Fruit fly (Drosophila melanogaster): Measurements from ENCODE around the gene CG3106.

The CG3106 gene

dm6 chrX:9638927-9639420 is 23.7 kb downstream of the CG3106 start:
- peak; percentile 29 for TF ChIP-seq Hand (GFP tag; optimal IDR thresholded peaks at IDR 0.05)
- no peak for TF ChIP-seq CG18599 (GFP tag; optimal IDR thresholded peaks at IDR 0.05)
- TF ChIP-seq CG34224 (GFP tag; IDR thresholded peaks at IDR 0.05; ENCODE audit: partially characterized antibody): peak; percentile 60
- TF ChIP-seq CG10565 (GFP tag; optimal IDR thresholded peaks at IDR 0.05): no peak
- peak; percentile 52 for TF ChIP-seq Deaf1 (tag; optimal IDR thresholded peaks at IDR 0.05)
- no peak for TF ChIP-seq CG7963 (GFP tag; IDR thresholded peaks at IDR 0.05; ENCODE audit: partially characterized antibody)
- TF ChIP-seq croc (GFP tag; conservative IDR thresholded peaks at IDR 0.05): no peak
- no peak for TF ChIP-seq HmgZ (tag; optimal IDR thresholded peaks at IDR 0.05)
- TF ChIP-seq nom (GFP tag; optimal IDR thresholded peaks at IDR 0.05): peak; percentile 18
- peak; percentile 11 for TF ChIP-seq CG7839 (tag; optimal IDR thresholded peaks at IDR 0.05)
- no peak for TF ChIP-seq CG4360 (GFP tag; IDR thresholded peaks at IDR 0.05)
- no peak for TF ChIP-seq Eip74EF (GFP tag; optimal IDR thresholded peaks at IDR 0.05)
- TF ChIP-seq Abd-B (GFP tag; optimal IDR thresholded peaks at IDR 0.05): no peak
- peak; percentile 69 to 75 for TF ChIP-seq Trl (optimal IDR thresholded peaks at IDR 0.05)
- peak; percentile 52 for TF ChIP-seq Trl (GFP tag; optimal IDR thresholded peaks at IDR 0.05)
- no peak for TF ChIP-seq stc (GFP tag; IDR thresholded peaks at IDR 0.05)
- no peak for TF ChIP-seq gsb (GFP tag; IDR thresholded peaks at IDR 0.05)
- TF ChIP-seq CG15514 (GFP tag; optimal IDR thresholded peaks at IDR 0.05): peak; percentile 18
- peak; percentile 91 for TF ChIP-seq crol (GFP tag; IDR thresholded peaks at IDR 0.05)
- peak; percentile 20; the same call in 1 of the 2 replicates for TF ChIP-seq HLH3B (GFP tag; IDR thresholded peaks at IDR 0.05)
- TF ChIP-seq C15 (GFP tag; IDR thresholded peaks at IDR 0.05): no peak
- TF ChIP-seq Adf1 (GFP tag; IDR thresholded peaks at IDR 0.05): peak; percentile 15; the same call in 1 of the 2 replicates
- TF ChIP-seq CG8290 (GFP tag; optimal IDR thresholded peaks at IDR 0.05): no peak
- peak in 1 of 2 experiments; percentile 42 for TF ChIP-seq CG8290 (tag; optimal IDR thresholded peaks at IDR 0.05)
- peak; percentile 10 for TF ChIP-seq pros (GFP tag; optimal IDR thresholded peaks at IDR 0.05)
- peak; percentile 1 for TF ChIP-seq CG34376 (GFP tag; optimal IDR thresholded peaks at IDR 0.05)
- peak; percentile 7 for TF ChIP-seq YL-1 (GFP tag; optimal IDR thresholded peaks at IDR 0.05)
- peak; percentile 28 for TF ChIP-seq CG3163 (GFP tag; optimal IDR thresholded peaks at IDR 0.05)
- no peak for TF ChIP-seq jumu (GFP tag; optimal IDR thresholded peaks at IDR 0.05)
- TF ChIP-seq CG13287 (GFP tag; IDR thresholded peaks at IDR 0.05; ENCODE audit: partially characterized antibody): peak; percentile 64
- TF ChIP-seq Ada2b (GFP tag; IDR thresholded peaks at IDR 0.05): no peak
- no peak for TF ChIP-seq Hr3 (GFP tag; optimal IDR thresholded peaks at IDR 0.05)
- TF ChIP-seq Med (GFP tag): peak; percentile 70
- no peak for TF ChIP-seq CG16863 (GFP tag; optimal IDR thresholded peaks at IDR 0.05)
- TF ChIP-seq lilli (GFP tag; optimal IDR thresholded peaks at IDR 0.05): no peak
- TF ChIP-seq Drgx (GFP tag; IDR thresholded peaks at IDR 0.05): peak; percentile 63
- no peak for TF ChIP-seq CG1024 (GFP tag; IDR thresholded peaks at IDR 0.05)
- peak; percentile 21; the same call in 1 of the 2 replicates for TF ChIP-seq CG32772 (GFP tag; IDR thresholded peaks at IDR 0.05)
- peak; percentile 2 for TF ChIP-seq CG10543 (GFP tag; optimal IDR thresholded peaks at IDR 0.05)
- TF ChIP-seq sna (GFP tag; IDR thresholded peaks at IDR 0.05; ENCODE audit: partially characterized antibody): 0 out of 2 replicates have a peak, but pooled peaks have one; percentile 38
- TF ChIP-seq chn (GFP tag; optimal IDR thresholded peaks at IDR 0.05): no peak
- TF ChIP-seq ash1 (GFP tag; optimal IDR thresholded peaks at IDR 0.05): no peak
- TF ChIP-seq CG16813 (GFP tag; IDR thresholded peaks at IDR 0.05; ENCODE audit: partially characterized antibody): peak; percentile 26; the same call in 1 of the 3 replicates
- TF ChIP-seq Sox102F (GFP tag; optimal IDR thresholded peaks at IDR 0.05): peak; percentile 11
- peak; percentile 6 for TF ChIP-seq Fer1 (GFP tag; optimal IDR thresholded peaks at IDR 0.05)
- no peak for TF ChIP-seq ab (GFP tag; optimal IDR thresholded peaks at IDR 0.05)
- peak; percentile 71 for TF ChIP-seq Ets65A (GFP tag)
- TF ChIP-seq chinmo (GFP tag; IDR thresholded peaks at IDR 0.05; ENCODE audit: partially characterized antibody): 0 out of 4 replicates have a peak, but pooled peaks have one; percentile 67
- no peak for TF ChIP-seq CG2889 (GFP tag; IDR thresholded peaks at IDR 0.05)
- TF ChIP-seq CG13624 (GFP tag; optimal IDR thresholded peaks at IDR 0.05): peak; percentile 22
